Fruit fly (Drosophila melanogaster) whole organism, embryonic: ENCODE results near the gene RtcB.

Source experiments
- ATbp ChIP-seq: fragments of 200-800 bp; sonication (Bioruptor generic); optimal IDR thresholded peaks from 2 replicates; lab custom pipeline; 2017; ENCODE audit warnings: missing biosample characterization, mild to moderate bottlenecking, missing genetic modification characterization, missing genetic modification reagents
- Bdp1 ChIP-seq: fragments of 200-800 bp; sonication (Bioruptor generic); optimal IDR thresholded peaks from 3 replicates; lab custom pipeline; 2016; ENCODE audit warnings: missing biosample characterization, missing genetic modification characterization
- CG10267 ChIP-seq: fragments of 200-800 bp; sonication (Bioruptor generic); optimal IDR thresholded peaks from 2 replicates; lab custom pipeline; 2018; ENCODE audit warnings: missing biosample characterization, mild to moderate bottlenecking, missing genetic modification characterization, moderate library complexity
- CG1233 ChIP-seq: fragments of 200-800 bp; sonication (Bioruptor generic); optimal IDR thresholded peaks from 4 replicates; lab custom pipeline; 2018; ENCODE audit warnings: missing biosample characterization, mild to moderate bottlenecking, missing genetic modification characterization
- CG14965 ChIP-seq: fragments of 200-800 bp; sonication (Bioruptor generic); optimal IDR thresholded peaks from 2 replicates; lab custom pipeline; 2016; ENCODE audit warnings: missing biosample characterization, missing genetic modification characterization, borderline replicate concordance
- CG15601 ChIP-seq: fragments of 200-800 bp; sonication (Bioruptor generic); optimal IDR thresholded peaks from 3 replicates; lab custom pipeline; 2019; ENCODE audit warnings: missing biosample characterization, mild to moderate bottlenecking, missing genetic modification characterization, moderate library complexity
- CG17829 ChIP-seq: fragments of 200-800 bp; optimal IDR thresholded peaks from 2 replicates; lab custom pipeline; 2019; ENCODE audit warnings: missing biosample characterization, mild to moderate bottlenecking, missing genetic modification characterization, moderate library complexity
- CG2199 ChIP-seq: fragments of 200-800 bp; sonication (Bioruptor generic); IDR thresholded peaks from 3 replicates; pipeline ENCODE4 v1.3.6; 2022; ENCODE audit warnings: missing biosample characterization, missing genetic modification characterization
- CG2202 ChIP-seq: fragments of 200-800 bp; sonication (Bioruptor generic); optimal IDR thresholded peaks from 2 replicates; lab custom pipeline; 2018; ENCODE audit warnings: missing biosample characterization, mild to moderate bottlenecking, missing genetic modification characterization
- CG30431 ChIP-seq: fragments of 200-800 bp; sonication (Bioruptor generic); optimal IDR thresholded peaks from 2 replicates; lab custom pipeline; 2017; ENCODE audit warnings: missing biosample characterization, missing genetic modification characterization
- CG32532 ChIP-seq: fragments of 200-800 bp; sonication (Bioruptor generic); IDR thresholded peaks from 2 replicates; pipeline ENCODE4 v1.3.6; 2022; ENCODE audit warnings: missing biosample characterization, missing genetic modification characterization
- CG6689 ChIP-seq: fragments of 200-800 bp; sonication (Bioruptor generic); IDR thresholded peaks from 2 replicates; pipeline ENCODE4 v1.3.6; 2022; ENCODE audit warnings: missing biosample characterization, missing genetic modification characterization
- CG7372 ChIP-seq: fragments of 200-800 bp; sonication (Bioruptor generic); IDR thresholded peaks from 2 replicates; pipeline ENCODE4 v1.3.6; 2022; ENCODE audit warnings: missing biosample characterization, missing genetic modification characterization
- CG8281 ChIP-seq: fragments of 200-800 bp; sonication (Bioruptor generic); optimal IDR thresholded peaks from 2 replicates; lab custom pipeline; 2018; ENCODE audit warnings: missing biosample characterization, mild to moderate bottlenecking, missing genetic modification characterization, moderate library complexity
- CG9727 ChIP-seq: fragments of 200-800 bp; sonication (Bioruptor generic); optimal IDR thresholded peaks from 3 replicates; lab custom pipeline; 2017; ENCODE audit warnings: missing biosample characterization, mild to moderate bottlenecking, missing genetic modification characterization
- CG9817 ChIP-seq: fragments of 200-800 bp; sonication (Bioruptor generic); optimal IDR thresholded peaks from 2 replicates; lab custom pipeline; 2018; ENCODE audit warnings: missing biosample characterization, mild to moderate bottlenecking, missing genetic modification characterization, moderate library complexity
- Chrac-16 ChIP-seq: fragments of 200-800 bp; sonication (Bioruptor generic); optimal IDR thresholded peaks from 3 replicates; lab custom pipeline; 2016; ENCODE audit warnings: missing biosample characterization, missing genetic modification characterization
- Dip3 ChIP-seq: fragments of 200-800 bp; sonication (Bioruptor generic); optimal IDR thresholded peaks from 3 replicates; lab custom pipeline; 2016; ENCODE audit warnings: missing biosample characterization, missing genetic modification characterization
- Doc2 ChIP-seq: fragments of 200-800 bp; sonication (Bioruptor generic); IDR thresholded peaks from 2 replicates; pipeline ENCODE4 v1.3.6; 2022; ENCODE audit warnings: missing biosample characterization, missing genetic modification characterization
- Hmr ChIP-seq: fragments of 200-800 bp; sonication (Bioruptor generic); optimal IDR thresholded peaks from 3 replicates; lab custom pipeline; 2017; ENCODE audit warnings: mild to moderate bottlenecking, missing biosample characterization, missing genetic modification reagents, missing genetic modification characterization
- MBD-R2 ChIP-seq: fragments of 200-800 bp; sonication (Bioruptor generic); IDR thresholded peaks from 2 replicates; pipeline ENCODE4 v1.3.6; 2022; ENCODE audit warnings: missing biosample characterization, missing genetic modification characterization
- MTF-1 ChIP-seq: fragments of 200-800 bp; sonication (Bioruptor generic); optimal IDR thresholded peaks from 2 replicates; lab custom pipeline; 2018; ENCODE audit warnings: missing biosample characterization, mild to moderate bottlenecking, missing genetic modification characterization, borderline replicate concordance
- Mes4 ChIP-seq: fragments of 200-800 bp; sonication (Bioruptor generic); optimal IDR thresholded peaks from 2 replicates; lab custom pipeline; 2016; ENCODE audit warnings: missing biosample characterization, missing genetic modification characterization
- NK7.1 ChIP-seq: fragments of 200-800 bp; sonication (Bioruptor generic); optimal IDR thresholded peaks from 3 replicates; lab custom pipeline; 2016; ENCODE audit warnings: missing biosample characterization, missing genetic modification characterization
- Sry-δ ChIP-seq: fragments of 200-800 bp; sonication (Bioruptor generic); optimal IDR thresholded peaks from 2 replicates; lab custom pipeline; 2016; ENCODE audit warnings: missing biosample characterization, missing genetic modification characterization
- Tbp ChIP-seq: fragments of >200 bp; optimal IDR thresholded peaks from 2 replicates; lab custom pipeline; 2018; ENCODE audit warnings: missing biosample characterization, missing genetic modification characterization
- ato ChIP-seq: fragments of 200-800 bp; sonication (Bioruptor generic); IDR thresholded peaks from 2 replicates; pipeline ENCODE4 v1.3.6; 2022; ENCODE audit warnings: missing biosample characterization, missing genetic modification characterization; ENCODE audit not compliant: partially characterized antibody
- bbx ChIP-seq: fragments of 200-800 bp; sonication (Bioruptor generic); IDR thresholded peaks from 2 replicates; pipeline ENCODE4 v1.3.6; 2022; ENCODE audit warnings: missing biosample characterization, missing genetic modification characterization; ENCODE audit not compliant: partially characterized antibody
- chm ChIP-seq: fragments of 200-800 bp; sonication (Bioruptor generic); IDR thresholded peaks from 2 replicates; pipeline ENCODE4 v1.3.6; 2022; ENCODE audit warnings: missing biosample characterization, missing genetic modification characterization
- crol ChIP-seq: fragments of 200-800 bp; sonication (Bioruptor generic); IDR thresholded peaks from 2 replicates; pipeline ENCODE4 v1.3.6; 2022; ENCODE audit warnings: missing biosample characterization, missing genetic modification characterization
- dan ChIP-seq: fragments of 200-800 bp; sonication (Bioruptor generic); IDR thresholded peaks from 2 replicates; pipeline ENCODE4 v1.3.6; 2022; ENCODE audit warnings: missing biosample characterization, missing genetic modification characterization
- dimm ChIP-seq: fragments of 200-800 bp; sonication (Bioruptor generic); IDR thresholded peaks from 2 replicates; pipeline ENCODE4 v1.3.6; 2022; ENCODE audit warnings: missing biosample characterization, missing genetic modification characterization
- disco-r ChIP-seq: fragments of 200-800 bp; sonication (Bioruptor generic); optimal IDR thresholded peaks from 2 replicates; lab custom pipeline; 2016; ENCODE audit warnings: missing biosample characterization, missing genetic modification characterization
- dmrt99B ChIP-seq: fragments of 200-800 bp; sonication (Bioruptor generic); optimal IDR thresholded peaks from 2 replicates; lab custom pipeline; 2018; ENCODE audit warnings: missing biosample characterization, mild to moderate bottlenecking, missing genetic modification characterization, moderate library complexity
- emc ChIP-seq: fragments of 200-800 bp; sonication (Bioruptor generic); optimal IDR thresholded peaks from 2 replicates; lab custom pipeline; 2016; ENCODE audit warnings: missing biosample characterization, missing genetic modification characterization
- eyg ChIP-seq: fragments of 200-800 bp; sonication (Bioruptor generic); optimal IDR thresholded peaks from 3 replicates; lab custom pipeline; 2016; ENCODE audit warnings: missing biosample characterization, missing genetic modification characterization
- gcm ChIP-seq: fragments of 200-800 bp; sonication (Bioruptor generic); optimal IDR thresholded peaks from 2 replicates; lab custom pipeline; 2019; ENCODE audit warnings: missing biosample characterization, mild to moderate bottlenecking, missing genetic modification characterization, moderate library complexity
- h ChIP-seq: fragments of >200 bp; optimal IDR thresholded peaks from 2 replicates; lab custom pipeline; 2017
- insv ChIP-seq, 2 experiments: fragments of 200-800 bp; sonication (Bioruptor generic); optimal IDR thresholded peaks; 3 replicates each; lab custom pipeline; 2016 to 2018; ENCODE audit warnings: missing biosample characterization in 2 of 2, missing genetic modification characterization in 2 of 2
- knrl ChIP-seq: fragments of 200-800 bp; sonication (Bioruptor generic); IDR thresholded peaks from 3 replicates; pipeline ENCODE4 v1.3.6; 2022; ENCODE audit warnings: missing biosample characterization, missing genetic modification characterization; ENCODE audit not compliant: partially characterized antibody
- nerfin-2 ChIP-seq: fragments of 200-800 bp; sonication (Bioruptor generic); IDR thresholded peaks from 2 replicates; pipeline ENCODE4 v1.3.6; 2022; ENCODE audit warnings: missing biosample characterization, missing genetic modification characterization; ENCODE audit not compliant: partially characterized antibody
- nmo ChIP-seq: fragments of 200-800 bp; sonication (Bioruptor generic); optimal IDR thresholded peaks from 2 replicates; lab custom pipeline; 2018; ENCODE audit warnings: missing biosample characterization, mild to moderate bottlenecking, missing genetic modification characterization, moderate library complexity
- oc ChIP-seq: fragments of 200-800 bp; sonication (Bioruptor generic); optimal IDR thresholded peaks from 2 replicates; lab custom pipeline; 2018; ENCODE audit warnings: missing biosample characterization, mild to moderate bottlenecking, missing genetic modification characterization, moderate library complexity
- pnt ChIP-seq: fragments of 200-800 bp; sonication (Bioruptor generic); optimal IDR thresholded peaks from 3 replicates; lab custom pipeline; 2016; ENCODE audit warnings: missing biosample characterization, missing genetic modification characterization
- rib ChIP-seq: fragments of 200-800 bp; sonication (Bioruptor generic); IDR thresholded peaks from 2 replicates; pipeline ENCODE4 v1.3.6; 2022; ENCODE audit warnings: missing biosample characterization, missing genetic modification characterization
- row ChIP-seq: fragments of 200-800 bp; sonication (Bioruptor generic); IDR thresholded peaks from 3 replicates; pipeline ENCODE4 v1.3.6; 2022; ENCODE audit warnings: missing biosample characterization, missing genetic modification characterization
- sna ChIP-seq: fragments of 200-800 bp; sonication (Bioruptor generic); IDR thresholded peaks from 2 replicates; pipeline ENCODE4 v1.3.6; 2022; ENCODE audit warnings: missing biosample characterization, missing genetic modification characterization; ENCODE audit not compliant: partially characterized antibody
- ttk ChIP-seq: fragments of 200-800 bp; sonication (Bioruptor generic); IDR thresholded peaks from 2 replicates; pipeline ENCODE4 v2.1.2; 2022; ENCODE audit warnings: missing biosample characterization, missing genetic modification characterization
- tx ChIP-seq: fragments of 200-800 bp; sonication (Bioruptor generic); optimal IDR thresholded peaks from 2 replicates; lab custom pipeline; 2016; ENCODE audit warnings: missing biosample characterization, missing genetic modification characterization
- wek ChIP-seq: fragments of 200-800 bp; sonication (Bioruptor generic); optimal IDR thresholded peaks from 3 replicates; lab custom pipeline; 2018; ENCODE audit warnings: missing biosample characterization, mild to moderate bottlenecking, missing genetic modification characterization, moderate library complexity
- zen2 ChIP-seq: fragments of 200-800 bp; sonication (Bioruptor generic); IDR thresholded peaks from 3 replicates; pipeline ENCODE4 v1.3.6; 2022; ENCODE audit warnings: missing biosample characterization, missing genetic modification characterization; ENCODE audit not compliant: partially characterized antibody

Gene RtcB

dm6 chr2L:19453381-19453780, 22.9 kb downstream of the RtcB start, which contains the start of gene Top2 (continued):
- TF ChIP-seq knrl (GFP tag; lab: Robert Waterston, UW) (peak; percentile 86), row (GFP tag; lab: Robert Waterston, UW) (peak; percentile 81), ATbp (GFP tag; lab: Kevin White, UChicago) (no peak), h (no peak), CG32532 (GFP tag; lab: Robert Waterston, UW) (no peak), crol (GFP tag; lab: Robert Waterston, UW) (no peak), CG9727 (GFP tag; lab: Kevin White, UChicago) (peak; percentile 24), MTF-1 (GFP tag; lab: Kevin White, UChicago) (no peak), Hmr (GFP tag; lab: Kevin White, UChicago) (peak; percentile 82), nmo (GFP tag; lab: Kevin White, UChicago) (peak; percentile 70), rib (GFP tag; lab: Robert Waterston, UW) (no peak), Bdp1 (GFP tag; lab: Kevin White, UChicago) (peak; percentile 10), CG10267 (peak; percentile 90), pnt (no peak), nerfin-2 (peak; percentile 53; the same call in 1 of the 2 replicates), CG6689 (GFP tag; lab: Robert Waterston, UW) (no peak), ato (peak; percentile 80), Dip3 (GFP tag; lab: Kevin White, UChicago) (peak; percentile 22), chm (0 out of 2 replicates have a peak, but pooled peaks have one; percentile 55), tx (peak; percentile 12), CG17829 (tag; lab: Kevin White, UChicago) (peak; percentile 74), gcm (GFP tag; lab: Kevin White, UChicago) (no peak), Mes4 (GFP tag; lab: Kevin White, UChicago) (no peak), Chrac-16 (no peak), MBD-R2 (GFP tag; lab: Robert Waterston, UW) (peak; percentile 89), wek (GFP tag; lab: Kevin White, UChicago) (no peak), CG7372 (GFP tag; lab: Robert Waterston, UW) (no peak), Doc2 (GFP tag; lab: Robert Waterston, UW) (no peak), dmrt99B (tag; lab: Kevin White, UChicago) (no peak), Sry-δ (GFP tag; lab: Kevin White, UChicago) (peak; percentile 98), NK7.1 (GFP tag; lab: Kevin White, UChicago) (no peak), ttk (GFP tag; lab: Robert Waterston, UW) (no peak), dimm (GFP tag; lab: Robert Waterston, UW) (no peak), CG2202 (no peak), bbx (GFP tag; lab: Robert Waterston, UW) (peak; percentile 84), CG1233 (GFP tag; lab: Kevin White, UChicago) (no peak), CG2199 (peak; percentile 79; the same call in 2 of the 3 replicates), CG8281 (tag; lab: Kevin White, UChicago) (no peak), insv (GFP tag; optimal IDR thresholded peaks at IDR 0.05; lab: Kevin White, UChicago) (peak in 1 of 2 experiments; percentile 53), disco-r (GFP tag; lab: Kevin White, UChicago) (no peak), oc (tag; lab: Kevin White, UChicago) (peak; percentile 22), CG15601 (tag; lab: Kevin White, UChicago) (peak; percentile 36), dan (GFP tag; lab: Robert Waterston, UW) (no peak), Tbp (GFP tag; lab: Kevin White, UChicago) (no peak), CG9817 (tag; lab: Kevin White, UChicago) (peak; percentile 30), eyg (GFP tag; lab: Kevin White, UChicago) (no peak), sna (GFP tag; lab: Robert Waterston, UW) (peak; percentile 44), zen2 (GFP tag; lab: Robert Waterston, UW) (peak; percentile 79), emc (GFP tag; lab: Kevin White, UChicago) (no peak), CG14965 (no peak), CG30431 (no peak)
